Worm (Caenorhabditis elegans) whole organism, L4 larva: ENCODE measurements around the gene C09G4.4.

Experiments used
- F26F4.8 ChIP-seq: fragments of 200-800 bp; sonication (Bioruptor generic); conservative IDR thresholded peaks from 2 replicates; pipeline ENCODE4 v1.3.6; 2022; ENCODE audit warnings: missing genetic modification characterization, missing compliant biosample characterization
- F37D6.2 ChIP-seq: sonication (generic microtip); optimal IDR thresholded peaks from 2 replicates; lab custom pipeline; 2016; ENCODE audit warnings: mild to moderate bottlenecking, missing genetic modification characterization, missing compliant biosample characterization
- R02D3.7 ChIP-seq: fragments of 150-350 bp; sonication (generic microtip); optimal IDR thresholded peaks from 3 replicates; lab custom pipeline; 2014; ENCODE audit warnings: missing biosample characterization, missing genetic modification characterization
- Y5F2A.4 ChIP-seq: fragments of 200-800 bp; sonication (Bioruptor generic); optimal IDR thresholded peaks from 2 replicates; lab custom pipeline; 2018; ENCODE audit warnings: mild to moderate bottlenecking, missing genetic modification characterization, missing compliant biosample characterization
- Y75B8A.6 ChIP-seq: fragments of 200-800 bp; sonication (Bioruptor generic); IDR thresholded peaks from 2 replicates; pipeline ENCODE4 v1.3.6; 2022; ENCODE audit warnings: missing genetic modification reagents, missing genetic modification characterization, missing compliant biosample characterization
- ZK546.5 ChIP-seq, 2 experiments: sonication (generic microtip); optimal IDR thresholded peaks; 2 replicates each; lab custom pipeline; 2017; ENCODE audit warnings: missing biosample characterization in 2 of 2, missing genetic modification characterization in 2 of 2
- aly-2 ChIP-seq: sonication (generic microtip); optimal IDR thresholded peaks from 2 replicates; lab custom pipeline; 2018; ENCODE audit warnings: missing biosample characterization, missing genetic modification characterization
- arid-1 ChIP-seq: fragments of 200-800 bp; sonication (Bioruptor generic); conservative IDR thresholded peaks from 2 replicates; pipeline ENCODE4 v1.3.6; 2022; ENCODE audit warnings: missing genetic modification reagents, missing genetic modification characterization, missing compliant biosample characterization
- attf-4 ChIP-seq: sonication (generic microtip); optimal IDR thresholded peaks from 3 replicates; lab custom pipeline; 2017; ENCODE audit warnings: missing biosample characterization, missing genetic modification characterization
- ceh-20 ChIP-seq: fragments of 200-800 bp; sonication (Bioruptor generic); IDR thresholded peaks from 2 replicates; pipeline ENCODE4 v1.3.6; 2022; ENCODE audit warnings: missing genetic modification reagents, missing genetic modification characterization, missing compliant biosample characterization
- ceh-32 ChIP-seq: sonication (generic microtip); optimal IDR thresholded peaks from 2 replicates; lab custom pipeline; 2016; ENCODE audit warnings: mild to moderate bottlenecking, missing genetic modification characterization, missing compliant biosample characterization; ENCODE audit not compliant: poor library complexity
- ceh-44 ChIP-seq: fragments of 200-800 bp; sonication (Bioruptor generic); IDR thresholded peaks from 2 replicates; pipeline ENCODE4 v1.3.6; 2022; ENCODE audit warnings: missing genetic modification reagents, missing genetic modification characterization, missing compliant biosample characterization
- ceh-82 ChIP-seq: sonication (generic microtip); optimal IDR thresholded peaks from 2 replicates; lab custom pipeline; 2017; ENCODE audit warnings: missing biosample characterization, missing genetic modification characterization
- ces-1 ChIP-seq: fragments of 150-350 bp; sonication (generic microtip); optimal IDR thresholded peaks from 4 replicates; lab custom pipeline; 2014; ENCODE audit warnings: missing biosample characterization, missing genetic modification reagents, missing genetic modification characterization
- cey-2 ChIP-seq: sonication (generic microtip); optimal IDR thresholded peaks from 3 replicates; lab custom pipeline; 2017; ENCODE audit warnings: missing genetic modification characterization, mild to moderate bottlenecking, missing compliant biosample characterization, antibody characterized with exemption, borderline replicate concordance; ENCODE audit not compliant: insufficient read depth
- daf-16 ChIP-seq, 3 experiments: sonication (generic microtip); optimal IDR thresholded peaks; 2 replicates each; lab custom pipeline; 2016 to 2017; ENCODE audit warnings: missing genetic modification characterization in 3 of 3, missing genetic modification reagents in 3 of 3, mild to moderate bottlenecking in 2 of 3, missing compliant biosample characterization in 2 of 3, missing biosample characterization in 1 of 3, moderate library complexity in 1 of 3
- daf-8 ChIP-seq: fragments of 200-800 bp; sonication (Bioruptor generic); IDR thresholded peaks from 2 replicates; pipeline ENCODE4 v1.3.6; 2022; ENCODE audit warnings: missing genetic modification characterization, missing compliant biosample characterization
- dmd-6 ChIP-seq: fragments of 200-800 bp; sonication (Bioruptor generic); IDR thresholded peaks from 2 replicates; pipeline ENCODE4 v1.3.6; 2022; ENCODE audit warnings: missing genetic modification reagents, missing genetic modification characterization, missing compliant biosample characterization
- dmd-9 ChIP-seq: fragments of 200-800 bp; sonication (Bioruptor generic); IDR thresholded peaks from 2 replicates; pipeline ENCODE4 v1.3.6; 2022; ENCODE audit warnings: missing genetic modification reagents, missing genetic modification characterization, missing compliant biosample characterization
- egl-27 ChIP-seq: sonication (generic microtip); optimal IDR thresholded peaks from 3 replicates; lab custom pipeline; 2017; ENCODE audit warnings: missing biosample characterization, missing genetic modification reagents, missing genetic modification characterization
- egl-43 ChIP-seq: fragments of 200-800 bp; sonication (Bioruptor generic); IDR thresholded peaks from 2 replicates; pipeline ENCODE4 v1.3.6; 2022; ENCODE audit warnings: missing genetic modification reagents, missing genetic modification characterization, missing compliant biosample characterization
- fkh-10 ChIP-seq: fragments of 150-350 bp; optimal IDR thresholded peaks from 2 replicates; lab custom pipeline; 2014; ENCODE audit warnings: missing biosample characterization, missing genetic modification reagents, missing genetic modification characterization
- fos-1 ChIP-seq: fragments of 150-350 bp; optimal IDR thresholded peaks from 2 replicates; lab custom pipeline; 2014; ENCODE audit warnings: missing biosample characterization, missing genetic modification characterization
- hif-1 ChIP-seq, 2 experiments: sonication (generic microtip); optimal IDR thresholded peaks; 2 replicates each; lab custom pipeline; 2016 to 2017; ENCODE audit warnings: missing compliant biosample characterization in 2 of 2, missing genetic modification characterization in 2 of 2, missing genetic modification reagents in 2 of 2, missing genotype in 2 of 2, mild to moderate bottlenecking in 1 of 2
- hlh-11 ChIP-seq: fragments of 200-800 bp; sonication (Bioruptor generic); optimal IDR thresholded peaks from 2 replicates; lab custom pipeline; 2018; ENCODE audit warnings: mild to moderate bottlenecking, missing genetic modification characterization, missing compliant biosample characterization
- jun-1 ChIP-seq: fragments of 150-350 bp; optimal IDR thresholded peaks from 2 replicates; lab custom pipeline; 2014; ENCODE audit warnings: missing biosample characterization, missing genetic modification reagents, missing genetic modification characterization
- lim-7 ChIP-seq: fragments of 200-800 bp; sonication (Bioruptor generic); IDR thresholded peaks from 2 replicates; pipeline ENCODE4 v1.3.6; 2022; ENCODE audit warnings: missing genetic modification characterization, missing compliant biosample characterization
- lin-13 ChIP-seq: fragments of 150-350 bp; optimal IDR thresholded peaks from 2 replicates; lab custom pipeline; 2014; ENCODE audit warnings: missing biosample characterization, missing genetic modification reagents, missing genetic modification characterization
- lsy-2 ChIP-seq, 2 experiments: fragments of 150-350 bp in 1 of 2; sonication (generic microtip) in 1 of 2; optimal IDR thresholded peaks; 2 replicates each; lab custom pipeline; 2014 to 2017; ENCODE audit warnings: missing biosample characterization in 2 of 2, missing genetic modification characterization in 2 of 2
- mdt-29 ChIP-seq: fragments of 200-800 bp; sonication (Bioruptor generic); IDR thresholded peaks from 2 replicates; pipeline ENCODE4 v1.3.6; 2022; ENCODE audit warnings: missing genetic modification reagents, missing genetic modification characterization, missing compliant biosample characterization
- mxl-2 ChIP-seq: fragments of 200-800 bp; sonication (Bioruptor generic); conservative IDR thresholded peaks from 2 replicates; pipeline ENCODE4 v1.3.6; 2022; ENCODE audit warnings: missing genetic modification reagents, missing genetic modification characterization, missing compliant biosample characterization
- nhr-10 ChIP-seq: fragments of 150-350 bp; optimal IDR thresholded peaks from 2 replicates; lab custom pipeline; 2014; ENCODE audit warnings: missing biosample characterization, missing genetic modification characterization
- nhr-102 ChIP-seq: sonication (generic microtip); optimal IDR thresholded peaks from 2 replicates; lab custom pipeline; 2016; ENCODE audit warnings: mild to moderate bottlenecking, missing genetic modification characterization, moderate library complexity, missing compliant biosample characterization
- nhr-11 ChIP-seq: fragments of 150-350 bp; optimal IDR thresholded peaks from 2 replicates; lab custom pipeline; 2014; ENCODE audit warnings: missing biosample characterization, missing genetic modification characterization
- nhr-28 ChIP-seq: fragments of 150-350 bp; optimal IDR thresholded peaks from 2 replicates; lab custom pipeline; 2014; ENCODE audit warnings: missing biosample characterization, missing genetic modification characterization
- nhr-41 ChIP-seq: fragments of 200-800 bp; sonication (Bioruptor generic); IDR thresholded peaks from 2 replicates; pipeline ENCODE4 v1.3.6; 2022; ENCODE audit warnings: missing genetic modification reagents, missing genetic modification characterization, missing compliant biosample characterization
- nhr-42 ChIP-seq: fragments of 200-800 bp; sonication (Bioruptor generic); IDR thresholded peaks from 2 replicates; pipeline ENCODE4 v1.3.6; 2022; ENCODE audit warnings: missing genetic modification characterization, missing compliant biosample characterization
- nhr-48 ChIP-seq: sonication (generic microtip); optimal IDR thresholded peaks from 2 replicates; lab custom pipeline; 2016; ENCODE audit warnings: mild to moderate bottlenecking, missing genetic modification characterization, missing compliant biosample characterization
- pha-4 ChIP-seq, 2 experiments: fragments of 150-350 bp in 1 of 2; fragments of 200-800 bp in 1 of 2; sonication (Bioruptor generic) in 1 of 2; IDR thresholded peaks in 1 of 2; optimal IDR thresholded peaks in 1 of 2; 2 replicates each; pipeline versions ENCODE4 v1.3.6 to Lab custom; 2014 to 2022; ENCODE audit warnings: missing genetic modification characterization in 2 of 2, missing genetic modification reagents in 2 of 2, missing biosample characterization in 1 of 2, missing compliant biosample characterization in 1 of 2
- php-3 ChIP-seq: fragments of 200-800 bp; sonication (Bioruptor generic); IDR thresholded peaks from 2 replicates; pipeline ENCODE4 v1.3.6; 2022; ENCODE audit warnings: missing genetic modification reagents, missing genetic modification characterization, missing compliant biosample characterization
- pqm-1 ChIP-seq: sonication (generic microtip); optimal IDR thresholded peaks from 2 replicates; lab custom pipeline; 2017; ENCODE audit warnings: missing biosample characterization, missing genetic modification characterization
- rbr-2 ChIP-seq: sonication (generic microtip); optimal IDR thresholded peaks from 2 replicates; lab custom pipeline; 2016; ENCODE audit warnings: missing genotype, missing genetic modification characterization, missing compliant biosample characterization
- sdz-12 ChIP-seq: fragments of 200-800 bp; sonication (Bioruptor generic); optimal IDR thresholded peaks from 2 replicates; lab custom pipeline; 2018; ENCODE audit warnings: mild to moderate bottlenecking, missing genetic modification characterization, missing compliant biosample characterization
- set-16 ChIP-seq: fragments of 200-800 bp; sonication (Bioruptor generic); IDR thresholded peaks from 2 replicates; pipeline ENCODE4 v1.3.6; 2022; ENCODE audit warnings: missing genetic modification reagents, missing genetic modification characterization, missing compliant biosample characterization
- snpc-1.2 ChIP-seq: fragments of 200-800 bp; sonication (Bioruptor generic); IDR thresholded peaks from 2 replicates; pipeline ENCODE4 v1.3.6; 2022; ENCODE audit warnings: missing genetic modification reagents, missing genetic modification characterization, missing compliant biosample characterization
- snpc-4 ChIP-seq: fragments of 150-350 bp; optimal IDR thresholded peaks from 2 replicates; lab custom pipeline; 2014; ENCODE audit warnings: missing biosample characterization, missing genetic modification characterization
- spr-1 ChIP-seq: sonication (generic microtip); optimal IDR thresholded peaks from 2 replicates; lab custom pipeline; 2016; ENCODE audit warnings: mild to moderate bottlenecking, missing genetic modification characterization, missing compliant biosample characterization
- spr-3 ChIP-seq: fragments of 200-800 bp; sonication (Bioruptor generic); optimal IDR thresholded peaks from 2 replicates; lab custom pipeline; 2018; ENCODE audit warnings: mild to moderate bottlenecking, missing genetic modification characterization, missing compliant biosample characterization
- unc-130 ChIP-seq: sonication (generic microtip); optimal IDR thresholded peaks from 2 replicates; lab custom pipeline; 2016; ENCODE audit warnings: missing genetic modification reagents, missing genetic modification characterization, missing compliant biosample characterization
- zag-1 ChIP-seq: fragments of 150-350 bp; optimal IDR thresholded peaks from 2 replicates; lab custom pipeline; 2014; ENCODE audit warnings: missing biosample characterization, missing genetic modification characterization
- zip-2 ChIP-seq: fragments of 150-350 bp; optimal IDR thresholded peaks from 2 replicates; lab custom pipeline; 2014; ENCODE audit warnings: missing biosample characterization, missing genetic modification characterization

Gene C09G4.4

ce11 chrIV:8534997-8535414 lies 22.2 kb downstream of the C09G4.4 start:
- TF ChIP-seq sdz-12 (GFP tag; lab: Kevin White, UChicago) (no peak), hlh-11 (tag; lab: Kevin White, UChicago) (peak; percentile 91), spr-1 (tag; lab: Kevin White, UChicago) (no peak), fos-1 (no peak), nhr-28 (tag; lab: Kevin White, UChicago) (peak; percentile 80), lsy-2 (tag; optimal IDR thresholded peaks at IDR 0.05; lab: Kevin White, UChicago) (peak in 1 of 2 experiments; percentile 85), cey-2 (peak; percentile 92), nhr-41 (GFP tag; lab: Robert Waterston, UW) (no peak), nhr-42 (no peak), nhr-11 (no peak), ces-1 (GFP tag; lab: Kevin White, UChicago) (no peak), lim-7 (GFP tag; lab: Robert Waterston, UW) (no peak), aly-2 (tag; lab: Kevin White, UChicago) (no peak), pqm-1 (tag; lab: Kevin White, UChicago) (peak; percentile 35), ceh-44 (GFP tag; lab: Robert Waterston, UW) (no peak), php-3 (GFP tag; lab: Robert Waterston, UW) (0 out of 2 replicates have a peak, but pooled peaks have one; percentile 12), R02D3.7 (tag; lab: Kevin White, UChicago) (no peak), nhr-48 (peak; percentile 88), unc-130 (GFP tag; lab: Kevin White, UChicago) (no peak), nhr-102 (tag; lab: Kevin White, UChicago) (no peak), Y5F2A.4 (GFP tag; lab: Kevin White, UChicago) (no peak), daf-16 (GFP tag; optimal IDR thresholded peaks at IDR 0.05; lab: Kevin White, UChicago) (peak in 1 of 2 experiments; percentile 28), daf-16 (tag; optimal IDR thresholded peaks at IDR 0.05; lab: Kevin White, UChicago) (peak; percentile 83), spr-3 (no peak), mdt-29 (GFP tag; lab: Robert Waterston, UW) (no peak), jun-1 (no peak), pha-4 (GFP tag; IDR thresholded peaks at IDR 0.05; lab: Robert Waterston, UW) (no peak), pha-4 (tag; optimal IDR thresholded peaks at IDR 0.05; lab: Kevin White, UChicago) (no peak), Y75B8A.6 (GFP tag; lab: Robert Waterston, UW) (no peak), dmd-9 (no peak), hif-1 (tag; optimal IDR thresholded peaks at IDR 0.05; lab: Kevin White, UChicago) (peak in 1 of 2 experiments; percentile 54), nhr-10 (tag; lab: Kevin White, UChicago) (no peak), rbr-2 (tag; lab: Kevin White, UChicago) (no peak), mxl-2 (peak; percentile 80), zag-1 (tag; lab: Kevin White, UChicago) (no peak), zip-2 (tag; lab: Kevin White, UChicago) (no peak), egl-43 (GFP tag; lab: Robert Waterston, UW) (no peak), snpc-4 (tag; lab: Kevin White, UChicago) (no peak), dmd-6 (GFP tag; lab: Robert Waterston, UW) (peak; percentile 91), F26F4.8 (GFP tag; lab: Robert Waterston, UW) (no peak), attf-4 (no peak), ZK546.5 (tag; optimal IDR thresholded peaks at IDR 0.05; lab: Kevin White, UChicago) (no peak), F37D6.2 (no peak), fkh-10 (GFP tag; lab: Kevin White, UChicago) (no peak), snpc-1.2 (GFP tag; lab: Robert Waterston, UW) (no peak), lin-13 (GFP tag; lab: Kevin White, UChicago) (no peak), daf-8 (GFP tag; lab: Robert Waterston, UW) (no peak), ceh-82 (tag; lab: Kevin White, UChicago) (no peak), ceh-20 (GFP tag; lab: Robert Waterston, UW) (peak; percentile 72), egl-27 (tag; lab: Kevin White, UChicago) (no peak), ceh-32 (tag; lab: Kevin White, UChicago) (no peak), arid-1 (GFP tag; lab: Robert Waterston, UW) (no peak), set-16 (no peak)
